Fruit fly (Drosophila melanogaster): Measurements from ENCODE around the gene CG7988.

CG7988 gene

DNA sequence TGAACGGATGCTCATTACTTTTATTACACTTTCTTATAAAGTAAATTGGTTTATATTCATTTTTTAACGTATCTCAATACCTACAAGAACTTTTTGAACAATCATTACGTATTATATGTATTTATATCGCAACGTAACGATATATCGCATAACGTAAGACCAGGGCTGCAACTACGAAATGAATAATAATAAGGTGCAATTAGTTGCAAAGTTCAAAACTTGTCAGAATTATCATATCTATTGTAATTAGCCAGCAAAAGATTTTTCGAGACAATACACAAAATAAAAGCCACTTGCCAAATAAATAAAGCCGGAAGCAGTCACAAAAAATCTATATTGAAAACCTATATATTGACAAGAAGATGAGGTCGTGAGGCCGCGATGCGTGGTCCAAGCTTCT lies 5.0 kb upstream of the CG7988 start (continued):
- no peak for TF ChIP-seq CG4707 (GFP tag; optimal IDR thresholded peaks at IDR 0.05)
- no peak for TF ChIP-seq CG5245 (GFP tag; optimal IDR thresholded peaks at IDR 0.05)
- TF ChIP-seq crol (GFP tag; IDR thresholded peaks at IDR 0.05), result no peak
- peak; percentile 88 for TF ChIP-seq zen2 (GFP tag; IDR thresholded peaks at IDR 0.05; ENCODE audit: partially characterized antibody)
- no peak for TF ChIP-seq Kr (GFP tag; optimal IDR thresholded peaks at IDR 0.05)
- TF ChIP-seq CG34376 (GFP tag; optimal IDR thresholded peaks at IDR 0.05), result no peak
- no peak for TF ChIP-seq mld (GFP tag; IDR thresholded peaks at IDR 0.05; ENCODE audit: partially characterized antibody)
- TF ChIP-seq CG3407 (GFP tag; optimal IDR thresholded peaks at IDR 0.05), result no peak
- no peak for TF ChIP-seq tup (GFP tag; optimal IDR thresholded peaks at IDR 0.05)
- TF ChIP-seq br (optimal IDR thresholded peaks at IDR 0.05), result no peak
- TF ChIP-seq CG14050 (GFP tag; IDR thresholded peaks at IDR 0.05), result no peak
- no peak for TF ChIP-seq yki (optimal IDR thresholded peaks at IDR 0.05)
- TF ChIP-seq CG14710 (tag; optimal IDR thresholded peaks at IDR 0.05), result no peak
- TF ChIP-seq Poxn (GFP tag; IDR thresholded peaks at IDR 0.05), result no peak
- peak; percentile 57 for TF ChIP-seq Xbp1 (GFP tag; optimal IDR thresholded peaks at IDR 0.05)
- no peak for TF ChIP-seq Hr39 (optimal IDR thresholded peaks at IDR 0.05)
- TF ChIP-seq CG14965 (GFP tag; optimal IDR thresholded peaks at IDR 0.05; ENCODE audit: borderline replicate concordance), result no peak
- no peak for TF ChIP-seq fd64A (GFP tag; optimal IDR thresholded peaks at IDR 0.05)
- TF ChIP-seq Dfd (GFP tag; optimal IDR thresholded peaks at IDR 0.05), result no peak
- TF ChIP-seq CG12744 (GFP tag; optimal IDR thresholded peaks at IDR 0.05), result no peak
- peak; percentile 86 for TF ChIP-seq Dll (GFP tag; IDR thresholded peaks at IDR 0.05; ENCODE audit: partially characterized antibody)
- no peak for TF ChIP-seq onecut (GFP tag; IDR thresholded peaks at IDR 0.05)
- TF ChIP-seq CG17912 (GFP tag; optimal IDR thresholded peaks at IDR 0.05), result no peak
- TF ChIP-seq CG16815 (GFP tag; optimal IDR thresholded peaks at IDR 0.05), result no peak
- TF ChIP-seq CG16813 (GFP tag; IDR thresholded peaks at IDR 0.05; ENCODE audit: partially characterized antibody), result peak; percentile 65
- peak; percentile 68 for TF ChIP-seq lilli (GFP tag; optimal IDR thresholded peaks at IDR 0.05)
- peak; percentile 25; the same call in 1 of the 3 replicates for TF ChIP-seq H15 (GFP tag; IDR thresholded peaks at IDR 0.05)
- TF ChIP-seq corto (GFP tag; optimal IDR thresholded peaks at IDR 0.05), result no peak
- no peak for TF ChIP-seq CG1602 (GFP tag; optimal IDR thresholded peaks at IDR 0.05)
- no peak for TF ChIP-seq CG10959 (GFP tag; IDR thresholded peaks at IDR 0.05)
- no peak for TF ChIP-seq Antp (GFP tag; optimal IDR thresholded peaks at IDR 0.05)
- TF ChIP-seq zfh2 (GFP tag; optimal IDR thresholded peaks at IDR 0.05), result peak; percentile 57
- TF ChIP-seq seq (GFP tag; IDR thresholded peaks at IDR 0.05), result no peak
- peak; percentile 93 for TF ChIP-seq Med (GFP tag)
- TF ChIP-seq gce (GFP tag; IDR thresholded peaks at IDR 0.05), result no peak
- TF ChIP-seq CG11560 (tag; IDR thresholded peaks at IDR 0.05), result no peak
- peak; percentile 54 for TF ChIP-seq HLH54F (GFP tag; optimal IDR thresholded peaks at IDR 0.05)
- TF ChIP-seq CG10366 (GFP tag; IDR thresholded peaks at IDR 0.05), result no peak
- TF ChIP-seq NfI (GFP tag; optimal IDR thresholded peaks at IDR 0.05), result peak; percentile 13
- TF ChIP-seq CG10209 (GFP tag; optimal IDR thresholded peaks at IDR 0.05), result peak; percentile 3

DNA sequence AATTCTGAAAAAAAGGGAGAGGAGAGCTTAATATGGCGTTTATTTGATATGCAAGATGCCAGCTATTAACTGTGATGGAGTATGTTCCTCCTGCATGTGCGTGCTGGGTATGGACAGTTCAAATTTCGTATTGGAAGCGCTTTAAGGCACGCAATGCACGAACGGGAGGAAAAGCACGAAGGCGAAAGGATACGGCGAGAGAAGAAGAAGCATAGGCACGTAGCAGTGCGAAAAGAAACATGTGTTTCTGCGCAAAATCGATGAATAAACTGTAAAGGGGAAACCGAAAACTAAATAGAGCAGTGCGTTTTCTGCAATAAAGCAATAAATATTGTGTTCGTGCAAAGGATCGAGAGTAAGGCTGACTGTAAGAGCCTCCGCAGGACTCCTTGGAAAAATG lies 4.4 kb upstream of the CG7988 start, which contains the start of gene CG14314:
Gene CG14314, plus strand, starts transcription at position 243 of the 400 bp plus-strand sequence.
- no peak for TF ChIP-seq lilli (GFP tag; optimal IDR thresholded peaks at IDR 0.05)
- TF ChIP-seq Blimp-1 (GFP tag; optimal IDR thresholded peaks at IDR 0.05), result no peak
- no peak for TF ChIP-seq CG12155 (GFP tag; optimal IDR thresholded peaks at IDR 0.05)
- TF ChIP-seq D19B (GFP tag; optimal IDR thresholded peaks at IDR 0.05), result no peak
- TF ChIP-seq CG10543 (GFP tag; optimal IDR thresholded peaks at IDR 0.05), result no peak
- no peak for TF ChIP-seq CG6854 (GFP tag; optimal IDR thresholded peaks at IDR 0.05)
- TF ChIP-seq CG11085 (GFP tag; IDR thresholded peaks at IDR 0.05), result no peak
- TF ChIP-seq CG4617 (GFP tag; optimal IDR thresholded peaks at IDR 0.05; ENCODE audit: borderline replicate concordance), result no peak
- TF ChIP-seq CG18262 (tag; optimal IDR thresholded peaks at IDR 0.05), result no peak
- no peak for TF ChIP-seq CG5953 (GFP tag; IDR thresholded peaks at IDR 0.05)
- TF ChIP-seq CG11504 (tag; optimal IDR thresholded peaks at IDR 0.05), result no peak
- no peak for TF ChIP-seq Dfd (GFP tag; optimal IDR thresholded peaks at IDR 0.05)
- no peak for TF ChIP-seq disco-r (GFP tag; optimal IDR thresholded peaks at IDR 0.05)
- TF ChIP-seq CG2712 (tag; optimal IDR thresholded peaks at IDR 0.05), result no peak
- TF ChIP-seq exex (tag; optimal IDR thresholded peaks at IDR 0.05), result no peak
- TF ChIP-seq NC2β (GFP tag; optimal IDR thresholded peaks at IDR 0.05), result no peak
- TF ChIP-seq CG32772 (GFP tag; IDR thresholded peaks at IDR 0.05), result no peak
- no peak for TF ChIP-seq CG10209 (GFP tag; optimal IDR thresholded peaks at IDR 0.05)

Measured in whole organism, embryonic.